Worm (Caenorhabditis elegans) whole organism, L2 larva: Measurements from ENCODE around the gene nas-25.

Experiments used
- C34F6.9 ChIP-seq: fragments of 150-350 bp; optimal IDR thresholded peaks from 2 replicates; lab custom pipeline; 2014; ENCODE audit warnings: missing biosample characterization, missing genetic modification characterization
- R02D3.7 ChIP-seq: fragments of 150-350 bp; optimal IDR thresholded peaks from 2 replicates; lab custom pipeline; 2014; ENCODE audit warnings: missing biosample characterization, missing genetic modification characterization
- elt-1 ChIP-seq: fragments of 150-350 bp; optimal IDR thresholded peaks from 2 replicates; lab custom pipeline; 2014; ENCODE audit warnings: missing biosample characterization, missing genetic modification characterization
- fos-1 ChIP-seq: fragments of 150-350 bp; optimal IDR thresholded peaks from 2 replicates; lab custom pipeline; 2014; ENCODE audit warnings: missing biosample characterization, missing genetic modification characterization
- lin-13 ChIP-seq: fragments of 150-350 bp; optimal IDR thresholded peaks from 2 replicates; lab custom pipeline; 2014; ENCODE audit warnings: missing biosample characterization, missing genetic modification reagents, missing genetic modification characterization
- nhr-11 ChIP-seq: fragments of 150-350 bp; optimal IDR thresholded peaks from 2 replicates; lab custom pipeline; 2014; ENCODE audit warnings: missing biosample characterization, missing genetic modification characterization
- skn-1 ChIP-seq: sonication (generic microtip); optimal IDR thresholded peaks from 2 replicates; lab custom pipeline; 2017; ENCODE audit warnings: missing biosample characterization, missing genetic modification characterization
- unc-39 ChIP-seq: fragments of 150-350 bp; optimal IDR thresholded peaks from 2 replicates; lab custom pipeline; 2014; ENCODE audit warnings: missing biosample characterization, missing genetic modification characterization
- zag-1 ChIP-seq: fragments of 150-350 bp; optimal IDR thresholded peaks from 2 replicates; lab custom pipeline; 2014; ENCODE audit warnings: missing biosample characterization, missing genetic modification characterization
- ztf-11 ChIP-seq: sonication (generic microtip); optimal IDR thresholded peaks from 2 replicates; lab custom pipeline; 2017; ENCODE audit warnings: missing biosample characterization, missing genetic modification characterization

- TF ChIP-seq fos-1 (tag; lab: Kevin White, UChicago) (no peak), unc-39 (no peak), elt-1 (tag; lab: Kevin White, UChicago) (no peak), nhr-11 (tag; lab: Kevin White, UChicago) (no peak), C34F6.9 (tag; lab: Kevin White, UChicago) (no peak), lin-13 (GFP tag; lab: Kevin White, UChicago) (no peak), zag-1 (tag; lab: Kevin White, UChicago) (no peak), ztf-11 (tag; lab: Kevin White, UChicago) (no peak), R02D3.7 (tag; lab: Kevin White, UChicago) (no peak), skn-1 (tag; lab: Kevin White, UChicago) (no peak)
Measured at ce11 chrII:8795227-8795626, 30.6 kb upstream of the nas-25 start.
